Worm (Caenorhabditis elegans): ENCODE results near the gene lys-4.

DNA sequence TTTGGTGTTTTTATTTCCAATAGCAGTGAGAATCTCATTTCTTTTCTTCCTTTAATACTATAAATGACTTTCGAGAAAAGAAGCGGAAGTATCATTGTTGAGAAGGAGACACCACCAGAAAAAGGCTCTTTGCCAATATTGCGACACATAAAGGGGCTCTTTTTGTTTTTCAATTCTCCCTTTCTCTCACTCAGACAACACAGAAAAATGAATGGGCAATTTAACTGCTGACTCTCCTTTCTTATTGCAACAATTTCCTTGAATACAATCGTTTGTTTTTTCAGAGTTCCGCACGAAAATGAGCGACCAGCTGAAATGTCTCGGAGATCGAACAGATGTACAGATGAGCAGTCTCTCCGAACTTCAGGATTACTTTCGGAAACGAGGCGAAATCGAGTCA is 48.6 kb downstream of the lys-4 start:
- TF ChIP-seq ama-1 (optimal IDR thresholded peaks at IDR 0.05): no peak
- TF ChIP-seq ceh-13 (GFP tag; optimal IDR thresholded peaks at IDR 0.05): no peak
- TF ChIP-seq hnd-1 (tag; optimal IDR thresholded peaks at IDR 0.05): no peak
- TF ChIP-seq flt-1 (GFP tag; IDR thresholded peaks at IDR 0.05): no peak
